Worm (Caenorhabditis elegans) whole organism, L2 larva: ENCODE data around the gene F11G11.5.
A peak's percentile ranks its signal among the peaks of the same experiment; 100 is the strongest.

ENCODE experiments used
- F13H6.1 ChIP-seq: sonication (generic microtip); optimal IDR thresholded peaks from 2 replicates; lab custom pipeline; 2016; ENCODE audit warnings: missing genetic modification characterization, missing compliant biosample characterization
- R02D3.7 ChIP-seq: fragments of 150-350 bp; optimal IDR thresholded peaks from 2 replicates; lab custom pipeline; 2014; ENCODE audit warnings: missing biosample characterization, missing genetic modification characterization
- Y55F3AM.14 ChIP-seq: fragments of 200-800 bp; sonication (Bioruptor generic); optimal IDR thresholded peaks from 2 replicates; lab custom pipeline; 2018; ENCODE audit warnings: mild to moderate bottlenecking, missing genetic modification characterization, missing compliant biosample characterization
- ZK546.5 ChIP-seq: sonication (generic microtip); optimal IDR thresholded peaks from 2 replicates; lab custom pipeline; 2017; ENCODE audit warnings: missing biosample characterization, missing genetic modification characterization
- alr-1 ChIP-seq: fragments of 150-350 bp; optimal IDR thresholded peaks from 2 replicates; lab custom pipeline; 2014; ENCODE audit warnings: missing biosample characterization, missing genetic modification characterization
- aly-2 ChIP-seq: fragments of 150-350 bp; optimal IDR thresholded peaks from 2 replicates; lab custom pipeline; 2014; ENCODE audit warnings: missing biosample characterization, missing genetic modification characterization
- ama-1 ChIP-seq: fragments of 150-350 bp; optimal IDR thresholded peaks from 2 replicates; lab custom pipeline; 2018; ENCODE audit warnings: inconsistent platforms
- blmp-1 ChIP-seq: sonication (generic microtip); optimal IDR thresholded peaks from 2 replicates; lab custom pipeline; 2017; ENCODE audit warnings: missing genetic modification characterization, mild to moderate bottlenecking, missing compliant biosample characterization, antibody characterized with exemption, moderate library complexity; ENCODE audit not compliant: insufficient read depth
- ceh-16 ChIP-seq: fragments of 150-350 bp; optimal IDR thresholded peaks from 2 replicates; lab custom pipeline; 2014; ENCODE audit warnings: missing biosample characterization, missing genetic modification characterization
- crh-2 ChIP-seq: sonication (generic microtip); optimal IDR thresholded peaks from 2 replicates; lab custom pipeline; 2017; ENCODE audit warnings: missing biosample characterization, missing genetic modification characterization
- dmd-4 ChIP-seq: sonication (generic microtip); optimal IDR thresholded peaks from 2 replicates; lab custom pipeline; 2017; ENCODE audit warnings: missing biosample characterization, missing genetic modification characterization
- egl-27 ChIP-seq: sonication (generic microtip); optimal IDR thresholded peaks from 3 replicates; lab custom pipeline; 2017; ENCODE audit warnings: missing biosample characterization, missing genetic modification reagents, missing genetic modification characterization
- elt-1 ChIP-seq: fragments of 150-350 bp; optimal IDR thresholded peaks from 2 replicates; lab custom pipeline; 2014; ENCODE audit warnings: missing biosample characterization, missing genetic modification characterization
- elt-3 ChIP-seq: sonication (generic microtip); optimal IDR thresholded peaks from 2 replicates; lab custom pipeline; 2017; ENCODE audit warnings: missing biosample characterization, missing genetic modification characterization
- fos-1 ChIP-seq: fragments of 150-350 bp; optimal IDR thresholded peaks from 2 replicates; lab custom pipeline; 2014; ENCODE audit warnings: missing biosample characterization, missing genetic modification characterization
- gmeb-1 ChIP-seq: fragments of 150-350 bp; optimal IDR thresholded peaks from 2 replicates; lab custom pipeline; 2014; ENCODE audit warnings: missing biosample characterization, missing genetic modification characterization
- lin-11 ChIP-seq: fragments of 150-350 bp; sonication (generic microtip); optimal IDR thresholded peaks from 2 replicates; lab custom pipeline; 2014; ENCODE audit warnings: missing biosample characterization, missing genetic modification characterization, inconsistent platforms, mixed read lengths
- lin-13 ChIP-seq: fragments of 150-350 bp; optimal IDR thresholded peaks from 2 replicates; lab custom pipeline; 2014; ENCODE audit warnings: missing biosample characterization, missing genetic modification reagents, missing genetic modification characterization
- lin-39 ChIP-seq: fragments of 150-350 bp; optimal IDR thresholded peaks from 2 replicates; lab custom pipeline; 2014; ENCODE audit warnings: missing biosample characterization, missing genetic modification reagents, missing genetic modification characterization
- lsy-2 ChIP-seq, 2 experiments: fragments of 150-350 bp in 1 of 2; sonication (generic microtip) in 1 of 2; optimal IDR thresholded peaks; 2 replicates each; lab custom pipeline; 2014 to 2017; ENCODE audit warnings: missing biosample characterization in 2 of 2, missing genetic modification characterization in 2 of 2
- mab-5 ChIP-seq: fragments of 150-350 bp; optimal IDR thresholded peaks from 2 replicates; lab custom pipeline; 2014; ENCODE audit warnings: missing biosample characterization, missing genetic modification characterization
- mbf-1 ChIP-seq: sonication (generic microtip); optimal IDR thresholded peaks from 2 replicates; lab custom pipeline; 2017; ENCODE audit warnings: missing biosample characterization, missing genetic modification characterization
- nhr-10 ChIP-seq: sonication (generic microtip); optimal IDR thresholded peaks from 2 replicates; lab custom pipeline; 2017; ENCODE audit warnings: missing biosample characterization, missing genetic modification characterization
- nhr-11 ChIP-seq: fragments of 150-350 bp; optimal IDR thresholded peaks from 2 replicates; lab custom pipeline; 2014; ENCODE audit warnings: missing biosample characterization, missing genetic modification characterization
- nhr-12 ChIP-seq: fragments of 150-350 bp; optimal IDR thresholded peaks from 2 replicates; lab custom pipeline; 2014; ENCODE audit warnings: missing biosample characterization, missing genetic modification characterization
- nhr-129 ChIP-seq: fragments of 150-350 bp; optimal IDR thresholded peaks from 2 replicates; lab custom pipeline; 2014; ENCODE audit warnings: missing biosample characterization, missing genetic modification characterization
- nhr-21 ChIP-seq: fragments of 150-350 bp; optimal IDR thresholded peaks from 2 replicates; lab custom pipeline; 2014; ENCODE audit warnings: missing biosample characterization, missing genetic modification characterization
- nhr-23 ChIP-seq: fragments of 150-350 bp; optimal IDR thresholded peaks from 2 replicates; lab custom pipeline; 2014; ENCODE audit warnings: missing biosample characterization, missing genetic modification reagents, missing genetic modification characterization
- nhr-237 ChIP-seq: fragments of 150-350 bp; optimal IDR thresholded peaks from 2 replicates; lab custom pipeline; 2014; ENCODE audit warnings: missing biosample characterization, missing genetic modification characterization
- nhr-25 ChIP-seq: fragments of 150-350 bp; sonication (generic microtip); optimal IDR thresholded peaks from 3 replicates; lab custom pipeline; 2014; ENCODE audit warnings: missing biosample characterization, missing genetic modification characterization
- nhr-77 ChIP-seq: fragments of 150-350 bp; optimal IDR thresholded peaks from 2 replicates; lab custom pipeline; 2014; ENCODE audit warnings: missing biosample characterization, missing genetic modification characterization
- peb-1 ChIP-seq: fragments of 150-350 bp; optimal IDR thresholded peaks from 2 replicates; lab custom pipeline; 2014; ENCODE audit warnings: missing biosample characterization, missing genetic modification characterization
- sem-4 ChIP-seq: fragments of 150-350 bp; optimal IDR thresholded peaks from 2 replicates; lab custom pipeline; 2014; ENCODE audit warnings: missing biosample characterization, missing genetic modification reagents, missing genetic modification characterization
- skn-1 ChIP-seq: sonication (generic microtip); optimal IDR thresholded peaks from 2 replicates; lab custom pipeline; 2017; ENCODE audit warnings: missing biosample characterization, missing genetic modification characterization
- sma-3 ChIP-seq: sonication (generic microtip); optimal IDR thresholded peaks from 2 replicates; lab custom pipeline; 2016; ENCODE audit warnings: missing genetic modification reagents, missing genetic modification characterization, missing compliant biosample characterization
- sma-9 ChIP-seq, 2 experiments: fragments of 150-350 bp in 1 of 2; sonication (generic microtip) in 1 of 2; optimal IDR thresholded peaks; 2 replicates each; lab custom pipeline; 2014 to 2016; ENCODE audit warnings: missing genetic modification characterization in 2 of 2, mild to moderate bottlenecking in 1 of 2, missing biosample characterization in 1 of 2, missing compliant biosample characterization in 1 of 2, missing genetic modification reagents in 1 of 2, moderate library complexity in 1 of 2
- unc-39 ChIP-seq: fragments of 150-350 bp; optimal IDR thresholded peaks from 2 replicates; lab custom pipeline; 2014; ENCODE audit warnings: missing biosample characterization, missing genetic modification characterization
- unc-55 ChIP-seq: fragments of 150-350 bp; sonication (generic microtip); optimal IDR thresholded peaks from 3 replicates; lab custom pipeline; 2014; ENCODE audit warnings: missing biosample characterization, missing genetic modification reagents, missing genetic modification characterization
- unc-62 ChIP-seq: fragments of 150-350 bp; optimal IDR thresholded peaks from 2 replicates; lab custom pipeline; 2014; ENCODE audit warnings: missing biosample characterization, missing genetic modification reagents, missing genetic modification characterization
- zag-1 ChIP-seq: fragments of 150-350 bp; optimal IDR thresholded peaks from 2 replicates; lab custom pipeline; 2014; ENCODE audit warnings: missing biosample characterization, missing genetic modification characterization
- ztf-1 ChIP-seq: fragments of 200-800 bp; sonication (Bioruptor generic); conservative IDR thresholded peaks from 2 replicates; pipeline ENCODE4 v1.3.6; 2022; ENCODE audit warnings: missing genetic modification characterization, missing compliant biosample characterization
- ztf-11 ChIP-seq: sonication (generic microtip); optimal IDR thresholded peaks from 2 replicates; lab custom pipeline; 2017; ENCODE audit warnings: missing biosample characterization, missing genetic modification characterization

Gene F11G11.5

DNA sequence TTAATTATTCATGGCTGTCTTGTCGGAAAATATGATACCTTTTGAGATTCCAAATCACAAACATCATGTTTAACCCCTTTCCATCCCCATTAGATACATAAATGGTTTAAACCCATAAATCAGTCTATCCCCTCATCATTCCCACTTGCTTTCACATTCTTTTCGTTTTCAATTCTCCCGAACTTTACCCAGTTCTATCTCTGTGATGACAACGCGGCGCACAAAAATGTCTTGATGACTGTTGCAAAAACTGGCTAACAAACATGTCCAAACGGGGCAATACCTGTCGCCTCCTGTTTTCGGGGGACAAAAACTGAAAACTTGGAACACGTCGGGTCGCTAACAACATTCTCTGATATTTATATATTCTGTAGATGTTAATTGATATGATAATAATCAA lies 8.3 kb downstream of the F11G11.5 start:
- TF ChIP-seq nhr-10 (tag; lab: Kevin White, UChicago) (no peak), ZK546.5 (no peak), lsy-2 (tag; optimal IDR thresholded peaks at IDR 0.05; lab: Kevin White, UChicago) (no peak), blmp-1 (tag; lab: Kevin White, UChicago) (peak; percentile 67), nhr-23 (tag; lab: Kevin White, UChicago) (no peak), nhr-25 (tag; lab: Kevin White, UChicago) (peak; percentile 47), nhr-129 (tag; lab: Kevin White, UChicago) (no peak), alr-1 (tag; lab: Kevin White, UChicago) (no peak), ama-1 (lab: Kevin White, UChicago) (peak; percentile 81), fos-1 (tag; lab: Kevin White, UChicago) (peak; percentile 27), dmd-4 (no peak), nhr-12 (tag; lab: Kevin White, UChicago) (no peak), sem-4 (tag; lab: Kevin White, UChicago) (no peak), lin-13 (GFP tag; lab: Kevin White, UChicago) (no peak), mbf-1 (no peak), Y55F3AM.14 (GFP tag; lab: Kevin White, UChicago) (no peak), peb-1 (no peak), unc-62 (GFP tag; lab: Kevin White, UChicago) (peak; percentile 56), nhr-237 (no peak), ztf-11 (tag; lab: Kevin White, UChicago) (no peak), unc-55 (GFP tag; lab: Kevin White, UChicago) (no peak), elt-3 (tag; lab: Kevin White, UChicago) (peak; percentile 41), F13H6.1 (tag; lab: Kevin White, UChicago) (no peak), nhr-21 (tag; lab: Kevin White, UChicago) (peak; percentile 84), nhr-77 (no peak)

DNA sequence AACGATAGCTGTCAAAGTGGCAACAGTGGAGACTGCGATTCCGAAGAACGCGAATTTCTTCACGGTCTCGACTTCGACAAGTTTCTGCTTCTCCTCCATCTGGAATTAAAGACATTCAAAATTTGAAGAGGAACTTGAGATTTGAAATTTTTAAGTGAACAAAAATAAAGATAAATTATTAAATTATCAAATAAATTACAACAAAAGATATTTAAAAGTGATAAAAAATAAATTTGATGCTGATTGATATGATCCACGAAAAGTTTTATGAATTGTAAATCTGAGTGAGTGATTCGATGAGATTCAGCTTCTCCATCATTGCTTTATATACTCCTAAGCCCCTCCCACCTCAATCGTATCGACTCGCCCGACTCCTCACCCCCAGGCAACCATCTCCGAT lies 9.8 kb downstream of the F11G11.5 start, which contains the start of gene col-17:
Gene col-17, minus strand, starts transcription at position 101 of the 400 bp plus-strand sequence.
- TF ChIP-seq egl-27 (no peak), zag-1 (tag; lab: Kevin White, UChicago) (no peak), nhr-11 (tag; lab: Kevin White, UChicago) (no peak), dmd-4 (no peak), Y55F3AM.14 (GFP tag; lab: Kevin White, UChicago) (no peak), sem-4 (tag; lab: Kevin White, UChicago) (no peak), peb-1 (no peak), mbf-1 (no peak), ceh-16 (tag; lab: Kevin White, UChicago) (no peak), ztf-1 (GFP tag; lab: Robert Waterston, UW) (no peak), gmeb-1 (tag; lab: Kevin White, UChicago) (no peak), skn-1 (no peak), R02D3.7 (tag; lab: Kevin White, UChicago) (no peak), elt-1 (tag; lab: Kevin White, UChicago) (no peak), lin-13 (GFP tag; lab: Kevin White, UChicago) (no peak), crh-2 (tag; lab: Kevin White, UChicago) (no peak), elt-3 (tag; lab: Kevin White, UChicago) (no peak), fos-1 (tag; lab: Kevin White, UChicago) (no peak)

DNA sequence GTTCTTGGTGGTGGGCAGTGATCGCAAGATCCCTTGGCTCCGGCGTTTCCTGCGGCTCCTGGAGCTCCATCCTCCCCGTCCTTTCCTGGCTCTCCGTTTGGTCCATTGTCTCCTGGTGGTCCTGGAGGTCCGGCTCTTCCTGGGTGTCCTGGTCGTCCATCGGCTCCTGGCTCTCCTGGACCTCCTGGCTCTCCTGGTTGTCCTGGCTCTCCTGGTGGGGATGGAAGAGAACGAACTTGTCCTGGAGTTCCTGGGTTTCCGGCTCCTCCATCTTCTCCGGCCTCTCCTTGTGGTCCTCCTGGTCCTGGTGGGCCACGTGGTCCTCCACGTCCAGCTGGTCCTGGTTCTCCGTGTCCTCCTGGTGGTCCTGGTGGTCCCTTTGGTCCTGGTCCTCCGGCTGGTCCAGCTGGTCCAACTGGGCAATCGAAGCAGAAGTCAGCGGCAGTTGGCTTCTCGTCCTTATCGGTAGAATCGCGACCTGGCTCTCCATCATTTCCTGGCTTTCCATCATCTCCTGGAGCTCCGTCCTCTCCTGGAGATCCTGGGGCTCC lies 12.1 kb downstream of the F11G11.5 start:
- no peak for TF ChIP-seq elt-1 (tag; lab: Kevin White, UChicago)
- no peak for TF ChIP-seq dmd-4
- TF ChIP-seq crh-2 (tag; lab: Kevin White, UChicago) = no peak
- no peak for TF ChIP-seq unc-39
- no peak for TF ChIP-seq lin-11
- no peak for TF ChIP-seq zag-1 (tag; lab: Kevin White, UChicago)
- no peak for TF ChIP-seq ama-1 (lab: Kevin White, UChicago)
- TF ChIP-seq mab-5 (tag; lab: Kevin White, UChicago) = no peak
- no peak for TF ChIP-seq lin-39 (tag; lab: Kevin White, UChicago)
- TF ChIP-seq sma-9 (GFP tag; optimal IDR thresholded peaks at IDR 0.05; lab: Kevin White, UChicago) = no peak
- TF ChIP-seq sma-9 (tag; optimal IDR thresholded peaks at IDR 0.05; lab: Kevin White, UChicago) = no peak
- TF ChIP-seq ztf-11 (tag; lab: Kevin White, UChicago) = no peak
- TF ChIP-seq aly-2 (tag; lab: Kevin White, UChicago) = no peak
- TF ChIP-seq sma-3 (GFP tag; lab: Kevin White, UChicago) = no peak
- no peak for TF ChIP-seq nhr-237
- no peak for TF ChIP-seq R02D3.7 (tag; lab: Kevin White, UChicago)
- no peak for TF ChIP-seq gmeb-1 (tag; lab: Kevin White, UChicago)
- TF ChIP-seq nhr-129 (tag; lab: Kevin White, UChicago) = no peak
- TF ChIP-seq lsy-2 (tag; optimal IDR thresholded peaks at IDR 0.05; lab: Kevin White, UChicago) = no peak
- TF ChIP-seq sem-4 (tag; lab: Kevin White, UChicago) = no peak
